Worm (Caenorhabditis elegans) whole organism, young adult: ENCODE measurements around the gene T26H10.2.

Source experiments
- hmg-1.2 ChIP-seq: fragments of 200-800 bp; sonication (Bioruptor generic); IDR thresholded peaks from 2 replicates; pipeline ENCODE4 v1.3.6; 2022; ENCODE audit warnings: missing genetic modification reagents, missing genetic modification characterization, missing compliant biosample characterization
- pha-4 ChIP-seq: fragments of 150-350 bp; sonication (generic microtip); optimal IDR thresholded peaks from 2 replicates; lab custom pipeline; 2014; ENCODE audit warnings: missing biosample characterization, missing genetic modification reagents, missing genetic modification characterization

ce11 chrV:11415059-11415458 lies 9.4 kb downstream of the T26H10.2 start, which contains the start of gene deg-3:
- TF ChIP-seq hmg-1.2 (GFP tag; lab: Robert Waterston, UW), result no peak
- no peak for TF ChIP-seq pha-4
